Worm (Caenorhabditis elegans) whole organism, L4/young adult: ENCODE measurements around the gene tcer-1.

Experiments used
- W03F9.2 ChIP-seq: fragments of 150-350 bp; optimal IDR thresholded peaks from 2 replicates; lab custom pipeline; 2014; ENCODE audit warnings: missing biosample characterization, missing genetic modification characterization
- him-1 ChIP-seq: sonication (generic microtip); optimal IDR thresholded peaks from 2 replicates; lab custom pipeline; 2016; ENCODE audit warnings: missing genotype, missing genetic modification reagents, missing genetic modification characterization, missing compliant biosample characterization

ce11 chrII:7049470-7049869 is 401 bp downstream of the tcer-1 start:
- TF ChIP-seq him-1 (tag; lab: Kevin White, UChicago) (no peak), W03F9.2 (tag; lab: Kevin White, UChicago) (no peak)
